Fruit fly (Drosophila melanogaster) whole organism, embryonic: ENCODE data around the gene RpL37A.

Experiments
- Adf1 ChIP-seq: fragments of 200-800 bp; sonication (Bioruptor generic); IDR thresholded peaks from 2 replicates; pipeline ENCODE4 v1.3.6; 2022; ENCODE audit warnings: missing biosample characterization, missing genetic modification characterization
- C15 ChIP-seq: fragments of 200-800 bp; sonication (Bioruptor generic); IDR thresholded peaks from 3 replicates; pipeline ENCODE4 v1.3.6; 2022; ENCODE audit warnings: missing biosample characterization, missing genetic modification characterization
- CG10321 ChIP-seq: fragments of 200-800 bp; sonication (Bioruptor generic); IDR thresholded peaks from 2 replicates; pipeline ENCODE4 v1.3.6; 2022; ENCODE audit warnings: missing biosample characterization, missing genetic modification characterization
- CG12942 ChIP-seq: fragments of 200-800 bp; sonication (Bioruptor generic); optimal IDR thresholded peaks from 3 replicates; lab custom pipeline; 2016; ENCODE audit warnings: missing biosample characterization, missing genetic modification characterization
- CG13894 ChIP-seq: fragments of 200-800 bp; sonication (Bioruptor generic); optimal IDR thresholded peaks from 3 replicates; lab custom pipeline; 2018; ENCODE audit warnings: missing biosample characterization, mild to moderate bottlenecking, missing genetic modification characterization, moderate library complexity
- CG14014 ChIP-seq: fragments of 200-800 bp; sonication (Bioruptor generic); IDR thresholded peaks from 2 replicates; pipeline ENCODE4 v1.3.6; 2022; ENCODE audit warnings: missing biosample characterization, missing genetic modification characterization
- CG14050 ChIP-seq: fragments of 200-800 bp; sonication (Bioruptor generic); IDR thresholded peaks from 3 replicates; pipeline ENCODE4 v1.3.6; 2022; ENCODE audit warnings: missing biosample characterization, missing genetic modification characterization
- CG14965 ChIP-seq: fragments of 200-800 bp; sonication (Bioruptor generic); optimal IDR thresholded peaks from 2 replicates; lab custom pipeline; 2016; ENCODE audit warnings: missing biosample characterization, missing genetic modification characterization, borderline replicate concordance
- CG1529 ChIP-seq: fragments of 200-800 bp; sonication (Bioruptor generic); optimal IDR thresholded peaks from 3 replicates; lab custom pipeline; 2018; ENCODE audit warnings: missing biosample characterization, missing genetic modification characterization
- CG15601 ChIP-seq: fragments of 200-800 bp; sonication (Bioruptor generic); optimal IDR thresholded peaks from 3 replicates; lab custom pipeline; 2019; ENCODE audit warnings: missing biosample characterization, mild to moderate bottlenecking, missing genetic modification characterization, moderate library complexity
- CG16813 ChIP-seq: fragments of 200-800 bp; sonication (Bioruptor generic); IDR thresholded peaks from 3 replicates; pipeline ENCODE4 v1.3.6; 2022; ENCODE audit warnings: missing biosample characterization, missing genetic modification characterization; ENCODE audit not compliant: partially characterized antibody
- CG17361 ChIP-seq: fragments of 200-800 bp; sonication (Bioruptor generic); IDR thresholded peaks from 3 replicates; pipeline ENCODE4 v1.3.6; 2022; ENCODE audit warnings: missing biosample characterization, missing genetic modification characterization
- CG17802 ChIP-seq: fragments of 200-800 bp; sonication (Bioruptor generic); optimal IDR thresholded peaks from 2 replicates; lab custom pipeline; 2018; ENCODE audit warnings: missing biosample characterization, mild to moderate bottlenecking, missing genetic modification characterization, moderate library complexity
- CG18599 ChIP-seq: fragments of 200-800 bp; sonication (Bioruptor generic); optimal IDR thresholded peaks from 3 replicates; lab custom pipeline; 2017; ENCODE audit warnings: missing biosample characterization, missing genetic modification characterization, mild to moderate bottlenecking, moderate library complexity, missing genetic modification reagents
- CG2678 ChIP-seq: fragments of 200-800 bp; sonication (Bioruptor generic); optimal IDR thresholded peaks from 3 replicates; lab custom pipeline; 2019; ENCODE audit warnings: missing biosample characterization, mild to moderate bottlenecking, missing genetic modification characterization, moderate library complexity
- CG31224 ChIP-seq: fragments of 200-800 bp; sonication (Bioruptor generic); IDR thresholded peaks from 2 replicates; pipeline ENCODE4 v1.3.6; 2022; ENCODE audit warnings: missing biosample characterization, missing genetic modification characterization
- CG4854 ChIP-seq: fragments of 200-800 bp; sonication (Bioruptor generic); optimal IDR thresholded peaks from 2 replicates; lab custom pipeline; 2016; ENCODE audit warnings: missing biosample characterization, missing genetic modification characterization, inconsistent platforms
- CG6272 ChIP-seq: fragments of 200-800 bp; sonication (Bioruptor generic); IDR thresholded peaks from 2 replicates; pipeline ENCODE4 v1.3.6; 2022; ENCODE audit warnings: missing biosample characterization, missing genetic modification characterization
- CG6683 ChIP-seq: fragments of 200-800 bp; sonication (Bioruptor generic); optimal IDR thresholded peaks from 2 replicates; lab custom pipeline; 2017; ENCODE audit warnings: missing biosample characterization, mild to moderate bottlenecking, missing genetic modification characterization, missing genetic modification reagents
- CG7372 ChIP-seq: fragments of 200-800 bp; sonication (Bioruptor generic); IDR thresholded peaks from 2 replicates; pipeline ENCODE4 v1.3.6; 2022; ENCODE audit warnings: missing biosample characterization, missing genetic modification characterization
- CG8359 ChIP-seq: fragments of 200-800 bp; sonication (Bioruptor generic); optimal IDR thresholded peaks from 2 replicates; lab custom pipeline; 2017; ENCODE audit warnings: missing biosample characterization, mild to moderate bottlenecking, missing genetic modification characterization, borderline replicate concordance
- CG9609 ChIP-seq: fragments of 200-800 bp; sonication (Bioruptor generic); optimal IDR thresholded peaks from 3 replicates; lab custom pipeline; 2016; ENCODE audit warnings: missing biosample characterization, missing genetic modification characterization
- Camta ChIP-seq: fragments of 200-800 bp; sonication (Bioruptor generic); optimal IDR thresholded peaks from 2 replicates; lab custom pipeline; 2016; ENCODE audit warnings: missing biosample characterization, missing genetic modification characterization
- D ChIP-seq, 2 experiments: fragments of 200-800 bp in 1 of 2; fragments of >200 bp in 1 of 2; sonication (Bioruptor generic) in 1 of 2; optimal IDR thresholded peaks; 2 replicates in 1 of 2; 3 replicates in 1 of 2; lab custom pipeline; 2017; ENCODE audit warnings: mild to moderate bottlenecking in 1 of 2, missing biosample characterization in 1 of 2, missing genetic modification characterization in 1 of 2, missing genetic modification reagents in 1 of 2
- Hand ChIP-seq: fragments of 200-800 bp; sonication (Bioruptor generic); optimal IDR thresholded peaks from 2 replicates; lab custom pipeline; 2017; ENCODE audit warnings: mild to moderate bottlenecking, missing biosample characterization, missing genetic modification reagents, missing genetic modification characterization
- MTF-1 ChIP-seq: fragments of 200-800 bp; sonication (Bioruptor generic); optimal IDR thresholded peaks from 2 replicates; lab custom pipeline; 2018; ENCODE audit warnings: missing biosample characterization, mild to moderate bottlenecking, missing genetic modification characterization, borderline replicate concordance
- Mes4 ChIP-seq: fragments of 200-800 bp; sonication (Bioruptor generic); optimal IDR thresholded peaks from 2 replicates; lab custom pipeline; 2016; ENCODE audit warnings: missing biosample characterization, missing genetic modification characterization
- Optix ChIP-seq: fragments of 200-800 bp; sonication (Bioruptor generic); IDR thresholded peaks from 3 replicates; pipeline ENCODE4 v1.3.6; 2022; ENCODE audit warnings: missing biosample characterization, missing genetic modification characterization
- Pdp1 ChIP-seq, 2 experiments: fragments of 200-800 bp; sonication (Bioruptor generic); optimal IDR thresholded peaks; 3 replicates each; lab custom pipeline; 2016; ENCODE audit warnings: missing biosample characterization in 2 of 2, missing genetic modification characterization in 2 of 2, mild to moderate bottlenecking in 1 of 2, moderate library complexity in 1 of 2
- Ptx1 ChIP-seq: fragments of 200-800 bp; sonication (Bioruptor generic); IDR thresholded peaks from 2 replicates; pipeline ENCODE4 v1.3.6; 2022; ENCODE audit warnings: missing biosample characterization, missing genetic modification characterization
- TFAM ChIP-seq: fragments of 200-800 bp; sonication (Bioruptor generic); optimal IDR thresholded peaks from 2 replicates; lab custom pipeline; 2017; ENCODE audit warnings: missing biosample characterization, missing genetic modification characterization, inconsistent platforms
- Vsx1 ChIP-seq: fragments of 200-800 bp; sonication (Bioruptor generic); optimal IDR thresholded peaks from 2 replicates; lab custom pipeline; 2017; ENCODE audit warnings: missing biosample characterization, mild to moderate bottlenecking, missing genetic modification characterization, missing genetic modification reagents
- ac ChIP-seq: fragments of 200-800 bp; sonication (Bioruptor generic); optimal IDR thresholded peaks from 3 replicates; lab custom pipeline; 2017; ENCODE audit warnings: missing biosample characterization, mild to moderate bottlenecking, missing genetic modification characterization
- bsh ChIP-seq, 2 experiments: fragments of 200-800 bp; sonication (Bioruptor generic); optimal IDR thresholded peaks; 2 replicates each; lab custom pipeline; 2017 to 2018; ENCODE audit warnings: mild to moderate bottlenecking in 2 of 2, missing biosample characterization in 2 of 2, missing genetic modification characterization in 2 of 2, moderate library complexity in 1 of 2
- chn ChIP-seq: fragments of 200-800 bp; sonication (Bioruptor generic); optimal IDR thresholded peaks from 2 replicates; lab custom pipeline; 2016; ENCODE audit warnings: missing biosample characterization, missing genetic modification characterization
- eve ChIP-seq, 2 experiments: fragments of >200 bp; optimal IDR thresholded peaks; 2 replicates each; lab custom pipeline; 2017; ENCODE audit warnings: missing biosample characterization in 2 of 2, missing genetic modification characterization in 2 of 2
- fd96Cb ChIP-seq: fragments of 200-800 bp; sonication (Bioruptor generic); optimal IDR thresholded peaks from 2 replicates; lab custom pipeline; 2018; ENCODE audit warnings: missing biosample characterization, mild to moderate bottlenecking, missing genetic modification characterization, moderate library complexity
- grn ChIP-seq: fragments of 200-800 bp; sonication (Bioruptor generic); optimal IDR thresholded peaks from 3 replicates; lab custom pipeline; 2017; ENCODE audit warnings: missing biosample characterization, missing genetic modification characterization
- hb ChIP-seq: fragments of 200-800 bp; sonication (Bioruptor generic); IDR thresholded peaks from 3 replicates; pipeline ENCODE4 v1.3.6; 2022; ENCODE audit warnings: missing biosample characterization, missing genetic modification characterization; ENCODE audit not compliant: partially characterized antibody
- kni ChIP-seq: fragments of 200-800 bp; sonication (Bioruptor generic); optimal IDR thresholded peaks from 3 replicates; lab custom pipeline; 2017; ENCODE audit warnings: mild to moderate bottlenecking, missing biosample characterization, missing genetic modification reagents, missing genetic modification characterization
- nau ChIP-seq: fragments of 200-800 bp; sonication (Bioruptor generic); optimal IDR thresholded peaks from 3 replicates; lab custom pipeline; 2017; ENCODE audit warnings: missing biosample characterization, mild to moderate bottlenecking, missing genetic modification characterization, missing genetic modification reagents
- pnt ChIP-seq: fragments of 200-800 bp; sonication (Bioruptor generic); optimal IDR thresholded peaks from 3 replicates; lab custom pipeline; 2016; ENCODE audit warnings: missing biosample characterization, missing genetic modification characterization
- sisA ChIP-seq: fragments of 200-800 bp; sonication (Bioruptor generic); IDR thresholded peaks from 2 replicates; pipeline ENCODE4 v1.3.6; 2022; ENCODE audit warnings: missing biosample characterization, missing genetic modification characterization
- sna ChIP-seq: fragments of 200-800 bp; sonication (Bioruptor generic); IDR thresholded peaks from 2 replicates; pipeline ENCODE4 v1.3.6; 2022; ENCODE audit warnings: missing biosample characterization, missing genetic modification characterization; ENCODE audit not compliant: partially characterized antibody
- ssp ChIP-seq: fragments of 200-800 bp; sonication (Bioruptor generic); IDR thresholded peaks from 2 replicates; pipeline ENCODE4 v1.3.6; 2022; ENCODE audit warnings: missing biosample characterization, missing genetic modification characterization
- tll ChIP-seq, 2 experiments: fragments of 200-800 bp in 1 of 2; fragments of >200 bp in 1 of 2; sonication (Bioruptor generic) in 1 of 2; optimal IDR thresholded peaks; 2 replicates each; lab custom pipeline; 2017 to 2019; ENCODE audit warnings: missing biosample characterization in 2 of 2, missing genetic modification characterization in 2 of 2, mild to moderate bottlenecking in 1 of 2, moderate library complexity in 1 of 2
- tna ChIP-seq: fragments of 200-800 bp; sonication (Bioruptor generic); IDR thresholded peaks from 2 replicates; pipeline ENCODE4 v1.3.6; 2022; ENCODE audit warnings: missing biosample characterization, missing genetic modification characterization; ENCODE audit not compliant: partially characterized antibody
- tup ChIP-seq: fragments of 200-800 bp; sonication (Bioruptor generic); optimal IDR thresholded peaks from 2 replicates; lab custom pipeline; 2016; ENCODE audit warnings: missing biosample characterization, mild to moderate bottlenecking, missing genetic modification characterization, moderate library complexity

The RpL37A gene

DNA sequence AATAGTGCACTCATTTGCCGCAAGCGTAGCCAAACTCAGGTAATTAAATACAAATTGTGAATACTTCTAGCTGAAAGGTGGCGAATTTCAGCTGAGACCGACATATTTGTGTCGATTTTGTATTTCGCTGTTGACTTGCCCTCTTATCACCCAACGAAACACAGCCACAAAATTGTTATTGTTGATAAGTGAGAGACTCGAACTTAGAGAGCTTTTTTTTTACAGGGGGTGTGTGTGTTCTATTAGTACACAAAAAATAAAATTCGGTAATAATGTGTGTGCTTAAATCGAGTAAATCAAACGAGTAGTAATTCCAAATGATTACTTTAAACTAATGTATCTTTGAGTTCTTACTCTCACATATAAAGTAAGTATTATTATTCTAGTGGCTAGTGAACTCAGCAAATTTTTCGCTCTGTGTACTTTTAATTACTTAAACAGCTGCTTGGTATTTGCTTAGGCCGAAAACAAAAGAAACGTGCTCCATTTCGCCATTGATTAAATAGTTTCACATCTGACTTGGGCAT lies 9.7 kb upstream of the RpL37A start (continued):
- TF ChIP-seq tll (GFP tag; optimal IDR thresholded peaks at IDR 0.05; lab: Kevin White, UChicago) = no peak
- TF ChIP-seq fd96Cb (tag; lab: Kevin White, UChicago) = peak; percentile 66
- peak in 1 of 2 experiments; percentile 42 for TF ChIP-seq bsh (GFP tag; optimal IDR thresholded peaks at IDR 0.05; lab: Kevin White, UChicago)
- TF ChIP-seq ssp (GFP tag; lab: Robert Waterston, UW) = peak; percentile 36; the same call in 1 of the 2 replicates
- peak; percentile 22; the same call in 1 of the 2 replicates for TF ChIP-seq CG10321 (GFP tag; lab: Robert Waterston, UW)
- no peak for TF ChIP-seq chn (GFP tag; lab: Kevin White, UChicago)
- no peak for TF ChIP-seq TFAM (GFP tag; lab: Kevin White, UChicago)
- TF ChIP-seq Optix = no peak
- TF ChIP-seq Camta (GFP tag; lab: Kevin White, UChicago) = peak; percentile 80
- TF ChIP-seq C15 (GFP tag; lab: Robert Waterston, UW) = peak; percentile 55; the same call in 1 of the 3 replicates
- peak; percentile 4 for TF ChIP-seq CG1529 (GFP tag; lab: Kevin White, UChicago)
- peak; percentile 14; the same call in 1 of the 2 replicates for TF ChIP-seq CG31224 (GFP tag; lab: Robert Waterston, UW)
- TF ChIP-seq CG6272 (GFP tag; lab: Robert Waterston, UW) = no peak
- peak; percentile 33 for TF ChIP-seq CG12942
- TF ChIP-seq CG17802 = no peak
- no peak for TF ChIP-seq tna (GFP tag; lab: Robert Waterston, UW)
- peak; percentile 66 for TF ChIP-seq sisA (GFP tag; lab: Robert Waterston, UW)
- no peak for TF ChIP-seq ac
- no peak for TF ChIP-seq CG14965
- TF ChIP-seq CG14014 (GFP tag; lab: Robert Waterston, UW) = peak; percentile 87
- peak; percentile 59 for TF ChIP-seq CG13894
- TF ChIP-seq kni (GFP tag; lab: Kevin White, UChicago) = peak; percentile 0
- TF ChIP-seq CG18599 (GFP tag; lab: Kevin White, UChicago) = peak; percentile 88
- TF ChIP-seq Hand (GFP tag; lab: Kevin White, UChicago) = peak; percentile 45
- TF ChIP-seq CG7372 (GFP tag; lab: Robert Waterston, UW) = no peak; the same call in 1 of the 2 replicates
- TF ChIP-seq CG17361 (GFP tag; lab: Robert Waterston, UW) = peak; percentile 60
- peak; percentile 80 for TF ChIP-seq CG2678
- peak; percentile 59 to 85 for TF ChIP-seq Pdp1 (GFP tag; optimal IDR thresholded peaks at IDR 0.05; lab: Kevin White, UChicago)
- no peak for TF ChIP-seq Adf1
- TF ChIP-seq CG14050 = 0 out of 3 replicates have a peak, but pooled peaks have one; percentile 27
- TF ChIP-seq CG8359 = peak; percentile 15
- TF ChIP-seq hb (GFP tag; lab: Robert Waterston, UW) = no peak
- no peak for TF ChIP-seq CG4854 (GFP tag; lab: Kevin White, UChicago)
- peak; percentile 45 for TF ChIP-seq CG15601 (tag; lab: Kevin White, UChicago)
- TF ChIP-seq CG6683 (GFP tag; lab: Kevin White, UChicago) = peak; percentile 61
- no peak for TF ChIP-seq eve (GFP tag; optimal IDR thresholded peaks at IDR 0.05; lab: Kevin White, UChicago)
- no peak for TF ChIP-seq Mes4
- peak; percentile 21 for TF ChIP-seq MTF-1
- TF ChIP-seq CG9609 (GFP tag; lab: Kevin White, UChicago) = peak; percentile 26
- TF ChIP-seq nau (GFP tag; lab: Kevin White, UChicago) = peak; percentile 81
- no peak for TF ChIP-seq CG16813
- peak; percentile 60 for TF ChIP-seq pnt (GFP tag; lab: Kevin White, UChicago)
- peak; percentile 31 for TF ChIP-seq Vsx1 (GFP tag; lab: Kevin White, UChicago)
- peak; percentile 73 for TF ChIP-seq Ptx1 (GFP tag; lab: Robert Waterston, UW)
- no peak for TF ChIP-seq sna (GFP tag; lab: Robert Waterston, UW)
- no peak for TF ChIP-seq D (optimal IDR thresholded peaks at IDR 0.05; lab: Kevin White, UChicago)
- TF ChIP-seq D (GFP tag; optimal IDR thresholded peaks at IDR 0.05; lab: Kevin White, UChicago) = peak; percentile 32
- TF ChIP-seq grn (GFP tag; lab: Kevin White, UChicago) = peak; percentile 24
- TF ChIP-seq tup (GFP tag; lab: Kevin White, UChicago) = peak; percentile 56
